Worm (Caenorhabditis elegans) whole organism, L2 larva: ENCODE measurements around the gene ribo-1.

Experiments used
- C34F6.9 ChIP-seq: fragments of 150-350 bp; optimal IDR thresholded peaks from 2 replicates; lab custom pipeline; 2014; ENCODE audit warnings: missing biosample characterization, missing genetic modification characterization
- F13H6.1 ChIP-seq: sonication (generic microtip); optimal IDR thresholded peaks from 2 replicates; lab custom pipeline; 2016; ENCODE audit warnings: missing genetic modification characterization, missing compliant biosample characterization
- R02D3.7 ChIP-seq: fragments of 150-350 bp; optimal IDR thresholded peaks from 2 replicates; lab custom pipeline; 2014; ENCODE audit warnings: missing biosample characterization, missing genetic modification characterization
- Y55F3AM.14 ChIP-seq: fragments of 200-800 bp; sonication (Bioruptor generic); optimal IDR thresholded peaks from 2 replicates; lab custom pipeline; 2018; ENCODE audit warnings: mild to moderate bottlenecking, missing genetic modification characterization, missing compliant biosample characterization
- ZK546.5 ChIP-seq: sonication (generic microtip); optimal IDR thresholded peaks from 2 replicates; lab custom pipeline; 2017; ENCODE audit warnings: missing biosample characterization, missing genetic modification characterization
- alr-1 ChIP-seq: fragments of 150-350 bp; optimal IDR thresholded peaks from 2 replicates; lab custom pipeline; 2014; ENCODE audit warnings: missing biosample characterization, missing genetic modification characterization
- ama-1 ChIP-seq: fragments of 150-350 bp; optimal IDR thresholded peaks from 2 replicates; lab custom pipeline; 2018; ENCODE audit warnings: inconsistent platforms
- crh-2 ChIP-seq: sonication (generic microtip); optimal IDR thresholded peaks from 2 replicates; lab custom pipeline; 2017; ENCODE audit warnings: missing biosample characterization, missing genetic modification characterization
- dmd-4 ChIP-seq: sonication (generic microtip); optimal IDR thresholded peaks from 2 replicates; lab custom pipeline; 2017; ENCODE audit warnings: missing biosample characterization, missing genetic modification characterization
- egl-27 ChIP-seq: sonication (generic microtip); optimal IDR thresholded peaks from 3 replicates; lab custom pipeline; 2017; ENCODE audit warnings: missing biosample characterization, missing genetic modification reagents, missing genetic modification characterization
- fos-1 ChIP-seq: fragments of 150-350 bp; optimal IDR thresholded peaks from 2 replicates; lab custom pipeline; 2014; ENCODE audit warnings: missing biosample characterization, missing genetic modification characterization
- gmeb-1 ChIP-seq: fragments of 150-350 bp; optimal IDR thresholded peaks from 2 replicates; lab custom pipeline; 2014; ENCODE audit warnings: missing biosample characterization, missing genetic modification characterization
- lin-13 ChIP-seq: fragments of 150-350 bp; optimal IDR thresholded peaks from 2 replicates; lab custom pipeline; 2014; ENCODE audit warnings: missing biosample characterization, missing genetic modification reagents, missing genetic modification characterization
- lin-39 ChIP-seq: fragments of 150-350 bp; optimal IDR thresholded peaks from 2 replicates; lab custom pipeline; 2014; ENCODE audit warnings: missing biosample characterization, missing genetic modification reagents, missing genetic modification characterization
- lsy-2 ChIP-seq, 2 experiments: fragments of 150-350 bp in 1 of 2; sonication (generic microtip) in 1 of 2; optimal IDR thresholded peaks; 2 replicates each; lab custom pipeline; 2014 to 2017; ENCODE audit warnings: missing biosample characterization in 2 of 2, missing genetic modification characterization in 2 of 2
- mab-5 ChIP-seq: fragments of 150-350 bp; optimal IDR thresholded peaks from 2 replicates; lab custom pipeline; 2014; ENCODE audit warnings: missing biosample characterization, missing genetic modification characterization
- mdl-1 ChIP-seq, 2 experiments: fragments of 150-350 bp in 1 of 2; sonication (generic microtip) in 1 of 2; optimal IDR thresholded peaks; 2 replicates each; lab custom pipeline; 2017; ENCODE audit warnings: missing biosample characterization in 2 of 2, missing genetic modification characterization in 2 of 2
- nhr-10 ChIP-seq: sonication (generic microtip); optimal IDR thresholded peaks from 2 replicates; lab custom pipeline; 2017; ENCODE audit warnings: missing biosample characterization, missing genetic modification characterization
- nhr-12 ChIP-seq: fragments of 150-350 bp; optimal IDR thresholded peaks from 2 replicates; lab custom pipeline; 2014; ENCODE audit warnings: missing biosample characterization, missing genetic modification characterization
- nhr-129 ChIP-seq: fragments of 150-350 bp; optimal IDR thresholded peaks from 2 replicates; lab custom pipeline; 2014; ENCODE audit warnings: missing biosample characterization, missing genetic modification characterization
- nhr-21 ChIP-seq: fragments of 150-350 bp; optimal IDR thresholded peaks from 2 replicates; lab custom pipeline; 2014; ENCODE audit warnings: missing biosample characterization, missing genetic modification characterization
- nhr-25 ChIP-seq: fragments of 150-350 bp; sonication (generic microtip); optimal IDR thresholded peaks from 3 replicates; lab custom pipeline; 2014; ENCODE audit warnings: missing biosample characterization, missing genetic modification characterization
- nhr-6 ChIP-seq: fragments of 150-350 bp; optimal IDR thresholded peaks from 2 replicates; lab custom pipeline; 2014; ENCODE audit warnings: missing biosample characterization, missing genetic modification characterization
- sem-4 ChIP-seq: fragments of 150-350 bp; optimal IDR thresholded peaks from 2 replicates; lab custom pipeline; 2014; ENCODE audit warnings: missing biosample characterization, missing genetic modification reagents, missing genetic modification characterization
- skn-1 ChIP-seq: sonication (generic microtip); optimal IDR thresholded peaks from 2 replicates; lab custom pipeline; 2017; ENCODE audit warnings: missing biosample characterization, missing genetic modification characterization
- sma-9 ChIP-seq, 2 experiments: fragments of 150-350 bp in 1 of 2; sonication (generic microtip) in 1 of 2; optimal IDR thresholded peaks; 2 replicates each; lab custom pipeline; 2014 to 2016; ENCODE audit warnings: missing genetic modification characterization in 2 of 2, mild to moderate bottlenecking in 1 of 2, missing biosample characterization in 1 of 2, missing compliant biosample characterization in 1 of 2, missing genetic modification reagents in 1 of 2, moderate library complexity in 1 of 2
- unc-39 ChIP-seq: fragments of 150-350 bp; optimal IDR thresholded peaks from 2 replicates; lab custom pipeline; 2014; ENCODE audit warnings: missing biosample characterization, missing genetic modification characterization
- unc-55 ChIP-seq: fragments of 150-350 bp; sonication (generic microtip); optimal IDR thresholded peaks from 3 replicates; lab custom pipeline; 2014; ENCODE audit warnings: missing biosample characterization, missing genetic modification reagents, missing genetic modification characterization
- unc-62 ChIP-seq: fragments of 150-350 bp; optimal IDR thresholded peaks from 2 replicates; lab custom pipeline; 2014; ENCODE audit warnings: missing biosample characterization, missing genetic modification reagents, missing genetic modification characterization
- zag-1 ChIP-seq: fragments of 150-350 bp; optimal IDR thresholded peaks from 2 replicates; lab custom pipeline; 2014; ENCODE audit warnings: missing biosample characterization, missing genetic modification characterization
- ztf-4 ChIP-seq: fragments of 150-350 bp; optimal IDR thresholded peaks from 2 replicates; lab custom pipeline; 2014; ENCODE audit warnings: missing biosample characterization, missing genetic modification characterization

Gene ribo-1

ce11 chrIV:6956668-6957067 is 46.2 kb downstream of the ribo-1 start (continued):
- TF ChIP-seq egl-27 (tag; lab: Kevin White, UChicago) (no peak), nhr-6 (tag; lab: Kevin White, UChicago) (no peak), lin-13 (GFP tag; lab: Kevin White, UChicago) (no peak), sma-9 (GFP tag; optimal IDR thresholded peaks at IDR 0.05; lab: Kevin White, UChicago) (peak; percentile 28), sma-9 (tag; optimal IDR thresholded peaks at IDR 0.05; lab: Kevin White, UChicago) (no peak), zag-1 (tag; lab: Kevin White, UChicago) (peak; percentile 27), lin-39 (tag; lab: Kevin White, UChicago) (no peak)

ce11 chrIV:6957341-6957740 is 46.9 kb downstream of the ribo-1 start, which contains the start of gene jnk-1:
Gene jnk-1 (plus strand): TSS chrIV:6957641.
- TF ChIP-seq unc-39 (tag; lab: Kevin White, UChicago): no peak
- TF ChIP-seq skn-1: no peak
- TF ChIP-seq mdl-1 (tag; optimal IDR thresholded peaks at IDR 0.05; lab: Kevin White, UChicago): no peak
- no peak for TF ChIP-seq zag-1 (tag; lab: Kevin White, UChicago)
- no peak for TF ChIP-seq nhr-10 (tag; lab: Kevin White, UChicago)
- TF ChIP-seq R02D3.7: no peak
- TF ChIP-seq dmd-4 (tag; lab: Kevin White, UChicago): no peak
- TF ChIP-seq, all 48 proteins: peak for 0

ce11 chrIV:6958696-6959095 is 48.2 kb downstream of the ribo-1 start:
- TF ChIP-seq R02D3.7: no peak
- no peak for TF ChIP-seq ama-1 (lab: Kevin White, UChicago)
- peak; percentile 57 for TF ChIP-seq crh-2 (tag; lab: Kevin White, UChicago)
- peak; percentile 95 for TF ChIP-seq mab-5 (tag; lab: Kevin White, UChicago)
- peak; percentile 56 for TF ChIP-seq Y55F3AM.14 (GFP tag; lab: Kevin White, UChicago)
- TF ChIP-seq unc-62 (GFP tag; lab: Kevin White, UChicago): no peak
- TF ChIP-seq unc-55 (GFP tag; lab: Kevin White, UChicago): peak; percentile 53
- TF ChIP-seq C34F6.9 (tag; lab: Kevin White, UChicago): peak; percentile 56
- peak; percentile 25 for TF ChIP-seq nhr-129 (tag; lab: Kevin White, UChicago)
- TF ChIP-seq zag-1 (tag; lab: Kevin White, UChicago): peak; percentile 33
- TF ChIP-seq alr-1: no peak
- TF ChIP-seq lsy-2 (tag; optimal IDR thresholded peaks at IDR 0.05; lab: Kevin White, UChicago): peak in 1 of 2 experiments; percentile 65
- TF ChIP-seq sma-9 (GFP tag; optimal IDR thresholded peaks at IDR 0.05; lab: Kevin White, UChicago): peak; percentile 5
- TF ChIP-seq sma-9 (tag; optimal IDR thresholded peaks at IDR 0.05; lab: Kevin White, UChicago): no peak
- peak; percentile 12 for TF ChIP-seq F13H6.1 (tag; lab: Kevin White, UChicago)

ce11 chrIV:6959483-6959882 is 49.0 kb downstream of the ribo-1 start:
- TF ChIP-seq ZK546.5 (tag; lab: Kevin White, UChicago) (no peak), zag-1 (tag; lab: Kevin White, UChicago) (peak; percentile 16), nhr-25 (tag; lab: Kevin White, UChicago) (no peak), nhr-21 (tag; lab: Kevin White, UChicago) (no peak), unc-55 (GFP tag; lab: Kevin White, UChicago) (peak; percentile 24), lsy-2 (tag; optimal IDR thresholded peaks at IDR 0.05; lab: Kevin White, UChicago) (peak in 1 of 2 experiments; percentile 52), gmeb-1 (tag; lab: Kevin White, UChicago) (no peak), sma-9 (GFP tag; optimal IDR thresholded peaks at IDR 0.05; lab: Kevin White, UChicago) (peak; percentile 17), sma-9 (tag; optimal IDR thresholded peaks at IDR 0.05; lab: Kevin White, UChicago) (no peak), crh-2 (tag; lab: Kevin White, UChicago) (peak; percentile 27), nhr-6 (tag; lab: Kevin White, UChicago) (peak; percentile 16), sem-4 (tag; lab: Kevin White, UChicago) (peak; percentile 46), fos-1 (tag; lab: Kevin White, UChicago) (no peak), ztf-4 (tag; lab: Kevin White, UChicago) (no peak), nhr-12 (tag; lab: Kevin White, UChicago) (no peak), C34F6.9 (tag; lab: Kevin White, UChicago) (peak; percentile 35)
